Worm (Caenorhabditis elegans): ENCODE measurements around the gene ntl-3.

ntl-3 gene

DNA sequence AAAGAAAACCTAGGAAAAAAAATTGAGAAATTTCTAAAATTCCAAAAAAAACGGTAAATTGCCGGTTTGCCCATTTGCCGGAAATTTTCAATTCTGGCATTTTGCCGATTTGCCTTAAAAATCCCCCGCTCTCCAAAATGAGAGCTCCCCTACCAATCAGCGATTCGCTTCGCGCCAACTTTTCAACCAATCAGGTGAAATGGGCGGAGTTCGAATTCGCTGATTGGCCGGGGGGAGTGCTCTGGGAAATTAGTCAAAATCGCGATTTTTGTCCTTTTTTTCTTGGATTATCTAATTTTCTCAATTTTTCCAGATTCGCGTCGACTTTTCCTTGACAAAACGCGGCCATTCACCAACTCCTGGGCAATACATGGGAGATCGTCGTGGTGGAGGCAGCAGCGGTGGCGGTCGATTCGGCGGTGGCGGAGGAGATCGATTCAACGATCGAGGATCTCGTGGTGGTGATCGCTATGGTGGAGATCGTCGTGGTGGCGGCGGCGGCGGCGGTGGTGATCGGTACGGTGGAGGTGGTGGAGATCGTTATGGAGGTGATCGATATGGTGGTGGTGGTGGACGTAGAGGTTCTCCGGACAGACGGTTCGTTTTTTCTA, 16.6 kb downstream of the ntl-3 start (continued):
- no peak for TF ChIP-seq ceh-44 (GFP tag; IDR thresholded peaks at IDR 0.05)
- no peak for TF ChIP-seq madf-9 (GFP tag; conservative IDR thresholded peaks at IDR 0.05)
- no peak for TF ChIP-seq Y105C5A.15 (GFP tag; IDR thresholded peaks at IDR 0.05)
- no peak for TF ChIP-seq unc-39 (tag; optimal IDR thresholded peaks at IDR 0.05)
- no peak for TF ChIP-seq mdl-1 (tag; optimal IDR thresholded peaks at IDR 0.05)
- TF ChIP-seq daf-8 (GFP tag; IDR thresholded peaks at IDR 0.05): no peak
- peak; percentile 13 for TF ChIP-seq gei-8 (GFP tag; optimal IDR thresholded peaks at IDR 0.05)

- no peak for TF ChIP-seq spr-3 (GFP tag; optimal IDR thresholded peaks at IDR 0.05)
These were observed 17.2 kb downstream of the ntl-3 start for ce11 chrIII:11829062-11829461.

- no peak for TF ChIP-seq nhr-77 (tag; optimal IDR thresholded peaks at IDR 0.05)
- no peak for TF ChIP-seq D1046.2 (GFP tag; IDR thresholded peaks at IDR 0.05)
- TF ChIP-seq egl-27 (tag; optimal IDR thresholded peaks at IDR 0.05): no peak
- TF ChIP-seq ztf-11 (tag; optimal IDR thresholded peaks at IDR 0.05): no peak
- no peak for TF ChIP-seq pqm-1 (tag; optimal IDR thresholded peaks at IDR 0.05)
- no peak for TF ChIP-seq ceh-20 (GFP tag; IDR thresholded peaks at IDR 0.05)
- no peak for TF ChIP-seq mdl-1 (tag; optimal IDR thresholded peaks at IDR 0.05)
- TF ChIP-seq F37D6.2 (tag; optimal IDR thresholded peaks at IDR 0.05): no peak
- TF ChIP-seq madf-9 (GFP tag; conservative IDR thresholded peaks at IDR 0.05): no peak
- no peak for TF ChIP-seq attf-4 (tag; optimal IDR thresholded peaks at IDR 0.05)
- no peak for TF ChIP-seq ama-1 (optimal IDR thresholded peaks at IDR 0.05)
These were observed 20.1 kb downstream of the ntl-3 start, which contains the start of gene rsp-8 for ce11 chrIII:11826118-11826517. rsp-8 (plus strand) TSS chrIII:11826418.

DNA sequence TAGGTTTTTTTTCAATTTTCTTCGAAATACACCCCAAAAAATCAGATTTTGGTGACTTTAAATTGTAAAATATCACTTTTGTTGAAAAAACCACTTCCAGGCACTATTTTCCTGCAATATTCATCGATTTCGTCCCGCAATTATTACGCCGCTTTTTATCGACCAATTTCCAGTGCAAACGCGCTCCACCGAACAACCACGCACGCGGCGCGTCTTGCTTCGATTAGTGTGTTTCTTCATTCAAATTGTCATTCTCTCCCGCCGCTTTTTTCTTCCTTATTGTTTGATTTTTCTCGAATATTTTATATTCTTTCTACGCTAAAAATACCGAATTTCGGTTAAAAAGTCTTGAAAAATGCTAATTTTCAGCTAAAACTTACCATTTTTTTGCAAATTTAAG, 20.6 kb downstream of the ntl-3 start:
- TF ChIP-seq aha-1 (tag) (peak; percentile 93), zfp-2 (tag; optimal IDR thresholded peaks at IDR 0.05) (no peak), dmd-6 (GFP tag; IDR thresholded peaks at IDR 0.05) (peak; percentile 21; the same call in 1 of the 2 replicates), ceh-44 (GFP tag; IDR thresholded peaks at IDR 0.05) (no peak), F49E8.2 (tag; optimal IDR thresholded peaks at IDR 0.05; ENCODE audit: borderline replicate concordance) (no peak), tra-1 (GFP tag; IDR thresholded peaks at IDR 0.05) (no peak), snpc-1.2 (GFP tag; IDR thresholded peaks at IDR 0.05) (no peak), lin-1 (GFP tag; IDR thresholded peaks at IDR 0.05) (no peak), set-16 (GFP tag; IDR thresholded peaks at IDR 0.05) (no peak), duxl-1 (tag; optimal IDR thresholded peaks at IDR 0.05; ENCODE audit: poor library complexity) (no peak), lir-3 (tag; optimal IDR thresholded peaks at IDR 0.05) (no peak), D1046.2 (GFP tag; IDR thresholded peaks at IDR 0.05) (no peak), dpl-1 (GFP tag; optimal IDR thresholded peaks at IDR 0.05) (peak; percentile 64), hif-1 (tag; optimal IDR thresholded peaks at IDR 0.05) (peak in 1 of 2 experiments; percentile 46), hlh-11 (tag; optimal IDR thresholded peaks at IDR 0.05) (peak; percentile 67), skn-1 (tag; optimal IDR thresholded peaks at IDR 0.05) (no peak), nhr-28 (tag; optimal IDR thresholded peaks at IDR 0.05) (peak; percentile 56), nhr-102 (tag; optimal IDR thresholded peaks at IDR 0.05) (no peak), sdz-12 (GFP tag; optimal IDR thresholded peaks at IDR 0.05) (no peak), attf-4 (tag; optimal IDR thresholded peaks at IDR 0.05) (no peak), mdt-29 (GFP tag; IDR thresholded peaks at IDR 0.05) (no peak), ama-1 (optimal IDR thresholded peaks at IDR 0.05) (no peak), lin-38 (GFP tag; IDR thresholded peaks at IDR 0.05) (peak; percentile 94), php-3 (GFP tag; IDR thresholded peaks at IDR 0.05) (no peak), F10B5.3 (tag; optimal IDR thresholded peaks at IDR 0.05) (no peak), nhr-77 (tag; optimal IDR thresholded peaks at IDR 0.05) (peak; percentile 36), Y48G9A.11 (GFP tag; IDR thresholded peaks at IDR 0.05) (no peak), vab-7 (GFP tag; IDR thresholded peaks at IDR 0.05) (peak; percentile 31; the same call in 1 of the 2 replicates), mxl-3 (GFP tag; optimal IDR thresholded peaks at IDR 0.05) (peak; percentile 91), mes-2 (tag; optimal IDR thresholded peaks at IDR 0.05; ENCODE audit: poor library complexity, severe bottlenecking) (peak; percentile 86), T20F7.1 (GFP tag; optimal IDR thresholded peaks at IDR 0.05) (no peak), nhr-6 (tag; optimal IDR thresholded peaks at IDR 0.05) (peak; percentile 42), lin-13 (GFP tag; optimal IDR thresholded peaks at IDR 0.05) (peak; percentile 76)
